Fruit fly (Drosophila melanogaster) S2 (cell line): ENCODE results near the gene Ktl.

Experiments used
- CG8478 ChIP-seq: fragments of >200 bp; optimal IDR thresholded peaks from 2 replicates; lab custom pipeline; 2018
- CTCF ChIP-seq, 2 experiments: fragments of >200 bp; optimal IDR thresholded peaks; 2 replicates each; lab custom pipeline; 2018

dm6 chr3R:20859845-20860244 is 37.3 kb downstream of the Ktl start, which contains the start of gene Ir93a:
- TF ChIP-seq CG8478 (no peak), CTCF (optimal IDR thresholded peaks at IDR 0.05; lab: Kevin White, UChicago) (no peak)
